Worm (Caenorhabditis elegans): ENCODE measurements around the gene C24D10.5.

DNA sequence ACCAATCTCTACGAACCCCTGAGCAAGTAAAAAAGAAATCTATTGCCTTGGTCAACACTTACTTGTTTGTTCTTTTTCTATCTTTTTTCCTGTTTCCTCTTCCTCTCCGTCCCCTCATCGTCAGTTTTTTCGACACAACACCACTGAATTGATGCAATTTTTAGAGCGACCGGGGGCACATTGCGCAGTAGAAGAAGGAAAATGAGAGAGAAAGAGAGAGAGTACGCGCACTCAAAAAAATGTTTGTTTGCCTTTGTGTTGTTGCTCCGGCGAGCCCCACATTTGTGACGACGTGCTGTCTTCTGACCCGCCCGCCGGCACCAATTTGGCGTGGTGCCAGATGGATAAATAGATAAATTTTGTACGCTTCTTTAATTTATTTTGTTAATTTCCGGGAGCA, 49.7 kb upstream of the C24D10.5 start:
- TF ChIP-seq egl-27 (tag; optimal IDR thresholded peaks at IDR 0.05) = peak; percentile 4
- TF ChIP-seq elt-1 (tag; optimal IDR thresholded peaks at IDR 0.05) = no peak
